Fruit fly (Drosophila melanogaster) whole organism: Measurements from ENCODE around the gene CG4661.

Experiments
- CG8478 ChIP-seq: fragments of >200 bp; optimal IDR thresholded peaks from 2 replicates; lab custom pipeline; 2018; ENCODE audit warnings: inconsistent platforms
- Dll ChIP-seq: fragments of >200 bp; optimal IDR thresholded peaks from 2 replicates; lab custom pipeline; 2017
- EcR ChIP-seq, 2 experiments: fragments of >200 bp; optimal IDR thresholded peaks; 2 replicates each; lab custom pipeline; 2017; ENCODE audit warnings: missing biosample characterization in 2 of 2, missing genetic modification characterization in 2 of 2, missing genetic modification reagents in 2 of 2
- pan ChIP-seq: fragments of >200 bp; optimal IDR thresholded peaks from 2 replicates; lab custom pipeline; 2017
- psq ChIP-seq: fragments of >200 bp; optimal IDR thresholded peaks from 2 replicates; lab custom pipeline; 2017
- usp ChIP-seq: fragments of >200 bp; optimal IDR thresholded peaks from 2 replicates; lab custom pipeline; 2017; ENCODE audit warnings: missing biosample characterization, missing genetic modification characterization, mixed read lengths

CG4661 gene

DNA sequence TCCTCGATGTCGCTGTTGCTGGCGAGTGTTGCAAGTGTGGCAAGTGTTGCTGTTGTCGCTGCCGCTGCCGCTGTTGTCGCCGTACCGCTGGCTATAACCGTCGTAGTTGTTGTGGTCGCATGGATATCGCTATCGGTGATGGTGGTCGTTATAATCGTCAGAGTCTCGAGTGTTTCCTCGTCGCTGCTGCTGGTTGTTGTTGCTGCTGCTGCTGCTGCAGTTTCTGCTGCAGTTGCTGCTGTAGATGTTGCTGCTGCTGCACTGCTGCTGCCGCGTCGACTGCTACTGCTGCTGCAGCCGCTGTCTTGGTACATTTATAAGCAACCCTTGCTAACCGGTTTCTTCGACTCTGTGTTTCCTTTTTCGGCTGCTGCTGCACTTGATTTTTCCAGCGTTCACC, 26.2 kb downstream of the CG4661 start:
- no peak for TF ChIP-seq pan (lab: Kevin White, UChicago)
- TF ChIP-seq Dll (lab: Kevin White, UChicago) = no peak
- no peak for TF ChIP-seq CG8478 (lab: Kevin White, UChicago)
- no peak for TF ChIP-seq EcR (GFP tag; optimal IDR thresholded peaks at IDR 0.05; lab: Kevin White, UChicago)
- no peak for TF ChIP-seq psq (lab: Kevin White, UChicago)
- no peak for TF ChIP-seq usp (GFP tag; lab: Kevin White, UChicago)

DNA sequence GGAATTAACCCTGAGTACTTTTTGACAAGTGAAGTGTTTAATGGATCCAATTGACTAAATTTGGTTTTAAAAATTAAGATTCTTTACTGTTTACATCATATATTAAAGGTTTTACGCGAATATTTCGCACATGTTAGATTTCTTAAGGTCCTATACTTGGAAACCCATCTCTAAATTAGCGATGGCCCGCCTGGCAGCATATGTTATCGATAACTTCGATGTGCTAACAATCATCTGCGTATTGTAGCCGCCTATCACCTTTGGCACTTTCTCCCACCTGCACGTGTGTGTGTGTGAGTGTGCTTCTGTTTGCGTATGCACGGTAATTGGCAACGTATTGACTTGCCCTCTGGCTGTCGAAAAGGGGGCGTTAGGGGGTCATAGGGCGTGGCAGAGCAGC, 36.0 kb downstream of the CG4661 start:
- no peak for TF ChIP-seq Dll (lab: Kevin White, UChicago)
- TF ChIP-seq psq (lab: Kevin White, UChicago) = no peak
- no peak for TF ChIP-seq CG8478 (lab: Kevin White, UChicago)
- no peak for TF ChIP-seq pan (lab: Kevin White, UChicago)
- TF ChIP-seq usp (GFP tag; lab: Kevin White, UChicago) = no peak
- no peak for TF ChIP-seq EcR (GFP tag; optimal IDR thresholded peaks at IDR 0.05; lab: Kevin White, UChicago)
